Worm (Caenorhabditis elegans) whole organism, late embryonic: Measurements from ENCODE around the gene twk-9.

Experiments used
- C08G9.2 ChIP-seq: sonication (generic microtip); optimal IDR thresholded peaks from 2 replicates; lab custom pipeline; 2016; ENCODE audit warnings: mild to moderate bottlenecking, missing genetic modification characterization, moderate library complexity, missing compliant biosample characterization
- C38D4.7 ChIP-seq: fragments of 200-800 bp; sonication (Bioruptor generic); optimal IDR thresholded peaks from 2 replicates; lab custom pipeline; 2018; ENCODE audit warnings: mild to moderate bottlenecking, missing genetic modification characterization, moderate library complexity, missing compliant biosample characterization
- T23F11.4 ChIP-seq: fragments of 200-800 bp; sonication (Bioruptor generic); optimal IDR thresholded peaks from 2 replicates; lab custom pipeline; 2018; ENCODE audit warnings: mild to moderate bottlenecking, missing genetic modification characterization, missing compliant biosample characterization
- ahr-1 ChIP-seq: sonication (generic microtip); optimal IDR thresholded peaks from 2 replicates; lab custom pipeline; 2016; ENCODE audit warnings: missing genetic modification characterization, missing compliant biosample characterization
- ama-1 ChIP-seq: fragments of 150-350 bp; optimal IDR thresholded peaks from 2 replicates; lab custom pipeline; 2014
- ceh-14 ChIP-seq: sonication (generic microtip); optimal IDR thresholded peaks from 2 replicates; lab custom pipeline; 2016; ENCODE audit warnings: missing genotype, missing genetic modification characterization, missing compliant biosample characterization
- ceh-2 ChIP-seq: sonication (generic microtip); optimal IDR thresholded peaks from 2 replicates; lab custom pipeline; 2016; ENCODE audit warnings: missing genotype, missing genetic modification characterization, missing compliant biosample characterization
- ceh-22 ChIP-seq: sonication (generic microtip); optimal IDR thresholded peaks from 2 replicates; lab custom pipeline; 2017; ENCODE audit warnings: missing biosample characterization, missing genetic modification characterization
- ceh-24 ChIP-seq: sonication (generic microtip); optimal IDR thresholded peaks from 2 replicates; lab custom pipeline; 2016; ENCODE audit warnings: mild to moderate bottlenecking, missing genetic modification characterization, missing compliant biosample characterization
- ceh-30 ChIP-seq: fragments of 150-350 bp; optimal IDR thresholded peaks from 2 replicates; lab custom pipeline; 2014; ENCODE audit warnings: missing biosample characterization, missing genetic modification characterization
- ceh-31 ChIP-seq: sonication (generic microtip); optimal IDR thresholded peaks from 2 replicates; lab custom pipeline; 2016; ENCODE audit warnings: missing genetic modification characterization, missing compliant biosample characterization
- ceh-45 ChIP-seq: fragments of 200-800 bp; sonication (Bioruptor generic); IDR thresholded peaks from 2 replicates; pipeline ENCODE4 v1.3.6; 2022; ENCODE audit warnings: missing genetic modification reagents, missing genetic modification characterization, missing compliant biosample characterization
- ceh-9 ChIP-seq: sonication (generic microtip); optimal IDR thresholded peaks from 2 replicates; lab custom pipeline; 2016; ENCODE audit warnings: mild to moderate bottlenecking, missing genetic modification characterization, inconsistent platforms, missing compliant biosample characterization
- dve-1 ChIP-seq: sonication (generic microtip); optimal IDR thresholded peaks from 2 replicates; lab custom pipeline; 2017; ENCODE audit warnings: antibody characterized with exemption, mild to moderate bottlenecking, missing genetic modification characterization, missing compliant biosample characterization
- elt-2 ChIP-seq: sonication (generic microtip); optimal IDR thresholded peaks from 2 replicates; lab custom pipeline; 2016; ENCODE audit warnings: missing genetic modification reagents, missing genetic modification characterization, missing compliant biosample characterization
- ets-4 ChIP-seq: sonication (generic microtip); optimal IDR thresholded peaks from 2 replicates; lab custom pipeline; 2016; ENCODE audit warnings: missing genetic modification characterization, missing compliant biosample characterization
- fkh-10 ChIP-seq: fragments of 150-350 bp; optimal IDR thresholded peaks from 2 replicates; lab custom pipeline; 2014; ENCODE audit warnings: missing biosample characterization, missing genetic modification reagents, missing genetic modification characterization
- hlh-13 ChIP-seq: fragments of 200-800 bp; sonication (Bioruptor generic); optimal IDR thresholded peaks from 2 replicates; lab custom pipeline; 2018; ENCODE audit warnings: mild to moderate bottlenecking, missing genetic modification characterization, missing compliant biosample characterization
- madf-2 ChIP-seq: sonication (generic microtip); optimal IDR thresholded peaks from 2 replicates; lab custom pipeline; 2017; ENCODE audit warnings: missing genetic modification characterization, missing compliant biosample characterization
- nfya-1 ChIP-seq: sonication (generic microtip); optimal IDR thresholded peaks from 2 replicates; lab custom pipeline; 2017; ENCODE audit warnings: missing genetic modification characterization, mild to moderate bottlenecking, missing compliant biosample characterization, antibody characterized with exemption, moderate library complexity
- odd-2 ChIP-seq: sonication (generic microtip); optimal IDR thresholded peaks from 2 replicates; lab custom pipeline; 2017; ENCODE audit warnings: antibody characterized with exemption, mild to moderate bottlenecking, missing genetic modification characterization, missing compliant biosample characterization
- pag-3 ChIP-seq: sonication (generic microtip); optimal IDR thresholded peaks from 2 replicates; lab custom pipeline; 2016; ENCODE audit warnings: missing compliant biosample characterization, missing genetic modification characterization, borderline replicate concordance
- pat-9 ChIP-seq: fragments of 200-800 bp; sonication (Bioruptor generic); optimal IDR thresholded peaks from 2 replicates; lab custom pipeline; 2018; ENCODE audit warnings: mild to moderate bottlenecking, missing genetic modification characterization, moderate library complexity, missing compliant biosample characterization
- rnt-1 ChIP-seq: sonication (generic microtip); optimal IDR thresholded peaks from 2 replicates; lab custom pipeline; 2016; ENCODE audit warnings: missing genetic modification characterization, missing compliant biosample characterization
- sdc-2 ChIP-seq: sonication (generic microtip); optimal IDR thresholded peaks from 2 replicates; lab custom pipeline; 2016; ENCODE audit warnings: missing genotype, missing genetic modification characterization, missing compliant biosample characterization
- tbx-2 ChIP-seq: sonication (generic microtip); optimal IDR thresholded peaks from 2 replicates; lab custom pipeline; 2016; ENCODE audit warnings: missing genetic modification characterization, missing compliant biosample characterization
- unc-3 ChIP-seq, 2 experiments: fragments of 200-800 bp in 1 of 2; sonication (Bioruptor generic) in 1 of 2; sonication (generic microtip) in 1 of 2; conservative IDR thresholded peaks in 1 of 2; optimal IDR thresholded peaks in 1 of 2; 2 replicates each; pipeline versions ENCODE4 v1.3.6 to Lab custom; 2016 to 2022; ENCODE audit warnings: missing compliant biosample characterization in 2 of 2, missing genetic modification characterization in 2 of 2, missing genetic modification reagents in 1 of 2
- unc-42 ChIP-seq: sonication (generic microtip); optimal IDR thresholded peaks from 2 replicates; lab custom pipeline; 2016; ENCODE audit warnings: missing genotype, missing genetic modification characterization, missing compliant biosample characterization
- unc-55 ChIP-seq: sonication (generic microtip); optimal IDR thresholded peaks from 2 replicates; lab custom pipeline; 2017; ENCODE audit warnings: missing biosample characterization, missing genetic modification reagents, missing genetic modification characterization
- unc-86 ChIP-seq: sonication (generic microtip); optimal IDR thresholded peaks from 2 replicates; lab custom pipeline; 2016; ENCODE audit warnings: missing genetic modification characterization, missing compliant biosample characterization
- zip-5 ChIP-seq: sonication (generic microtip); optimal IDR thresholded peaks from 2 replicates; lab custom pipeline; 2016; ENCODE audit warnings: missing genetic modification characterization, missing compliant biosample characterization

The twk-9 gene

ce11 chrIV:9692874-9693273 lies at the start of gene twk-9:
twk-9 (plus strand) TSS chrIV:9693174.
- no peak for TF ChIP-seq zip-5 (tag; lab: Kevin White, UChicago)
- TF ChIP-seq hlh-13 = no peak
- TF ChIP-seq ceh-24 (tag; lab: Kevin White, UChicago) = no peak
- TF ChIP-seq, all 69 proteins: peak for 0

- TF ChIP-seq pag-3 = no peak
These were observed 49.8 kb upstream of the twk-9 start, which contains the start of gene degl-2 for ce11 chrIV:9643188-9643587. degl-2 (plus strand) TSS chrIV:9643488.

ce11 chrIV:9647789-9648361 lies 45.1 kb upstream of the twk-9 start, which contains the start of gene amph-1:
amph-1 (minus strand) TSS chrIV:9647873.
- peak; percentile 17 for TF ChIP-seq nfya-1 (tag; lab: Kevin White, UChicago)
- TF ChIP-seq dve-1 (tag; lab: Kevin White, UChicago) = peak; percentile 0
- TF ChIP-seq odd-2 (tag; lab: Kevin White, UChicago) = no peak
- TF ChIP-seq unc-42 (tag; lab: Kevin White, UChicago) = peak; percentile 11
- TF ChIP-seq ceh-45 (GFP tag; lab: Robert Waterston, UW) = no peak
- no peak for TF ChIP-seq fkh-10 (GFP tag; lab: Kevin White, UChicago)
- TF ChIP-seq ceh-31 (tag; lab: Kevin White, UChicago) = peak; percentile 43
- peak; percentile 25 for TF ChIP-seq unc-55
- no peak for TF ChIP-seq madf-2 (tag; lab: Kevin White, UChicago)
- no peak for TF ChIP-seq pat-9 (tag; lab: Kevin White, UChicago)

ce11 chrIV:9648682-9649081 lies 44.3 kb upstream of the twk-9 start, which contains the start of gene srm-3:
srm-3 (plus strand) TSS chrIV:9648982.
- no peak for TF ChIP-seq dve-1 (tag; lab: Kevin White, UChicago)
- TF ChIP-seq ceh-14 (tag; lab: Kevin White, UChicago) = no peak
- TF ChIP-seq T23F11.4 (GFP tag; lab: Kevin White, UChicago) = no peak
- no peak for TF ChIP-seq ceh-24 (tag; lab: Kevin White, UChicago)
- TF ChIP-seq tbx-2 (tag; lab: Kevin White, UChicago) = no peak
- TF ChIP-seq ceh-30 (tag; lab: Kevin White, UChicago) = no peak
- TF ChIP-seq sdc-2 (tag; lab: Kevin White, UChicago) = no peak
- no peak for TF ChIP-seq rnt-1
- TF ChIP-seq ceh-22 (tag; lab: Kevin White, UChicago) = no peak
- no peak for TF ChIP-seq C08G9.2 (tag; lab: Kevin White, UChicago)
- TF ChIP-seq ets-4 (tag; lab: Kevin White, UChicago) = no peak
- TF ChIP-seq nfya-1 (tag; lab: Kevin White, UChicago) = no peak
- no peak for TF ChIP-seq ceh-9 (tag; lab: Kevin White, UChicago)
- TF ChIP-seq unc-42 (tag; lab: Kevin White, UChicago) = no peak
- TF ChIP-seq pag-3 = no peak
- no peak for TF ChIP-seq ahr-1
- no peak for TF ChIP-seq madf-2 (tag; lab: Kevin White, UChicago)
- TF ChIP-seq ceh-2 (tag; lab: Kevin White, UChicago) = no peak
- TF ChIP-seq unc-3 (GFP tag; conservative IDR thresholded peaks at IDR 0.05; lab: Robert Waterston, UW) = no peak
- TF ChIP-seq unc-3 (tag; optimal IDR thresholded peaks at IDR 0.05; lab: Kevin White, UChicago) = no peak

- TF ChIP-seq elt-2 (tag; lab: Kevin White, UChicago) (peak; percentile 69), ama-1 (lab: Kevin White, UChicago) (no peak), unc-86 (tag; lab: Kevin White, UChicago) (no peak), C38D4.7 (GFP tag; lab: Kevin White, UChicago) (no peak)
These were observed 41.7 kb upstream of the twk-9 start, which contains the start of gene chca-1 for ce11 chrIV:9651234-9651633. chca-1 (plus strand) TSS chrIV:9651394.
